Fruit fly (Drosophila melanogaster) whole organism, embryonic: ENCODE measurements around the gene aqz.

Source experiments
- Adf1 ChIP-seq: fragments of 200-800 bp; sonication (Bioruptor generic); IDR thresholded peaks from 2 replicates; pipeline ENCODE4 v1.3.6; 2022; ENCODE audit warnings: missing biosample characterization, missing genetic modification characterization
- Atf6 ChIP-seq: fragments of 200-800 bp; sonication (Bioruptor generic); IDR thresholded peaks from 2 replicates; pipeline ENCODE4 v1.3.6; 2022; ENCODE audit warnings: missing biosample characterization, missing genetic modification characterization
- B-H2 ChIP-seq: fragments of 200-800 bp; sonication (Bioruptor generic); optimal IDR thresholded peaks from 2 replicates; lab custom pipeline; 2018; ENCODE audit warnings: missing biosample characterization, mild to moderate bottlenecking, missing genetic modification characterization
- CG10543 ChIP-seq: fragments of 200-800 bp; sonication (Bioruptor generic); optimal IDR thresholded peaks from 3 replicates; lab custom pipeline; 2017; ENCODE audit warnings: missing biosample characterization, mild to moderate bottlenecking, missing genetic modification characterization, moderate library complexity
- CG11504 ChIP-seq: fragments of 200-800 bp; sonication (Bioruptor generic); optimal IDR thresholded peaks from 3 replicates; lab custom pipeline; 2019; ENCODE audit warnings: missing biosample characterization, mild to moderate bottlenecking, missing genetic modification characterization, moderate library complexity
- CG11560 ChIP-seq: fragments of 200-800 bp; sonication (Bioruptor generic); IDR thresholded peaks from 3 replicates; pipeline ENCODE4 v1.3.6; 2022; ENCODE audit warnings: missing biosample characterization, missing genetic modification characterization
- CG11695 ChIP-seq: fragments of 200-800 bp; sonication (Bioruptor generic); IDR thresholded peaks from 3 replicates; pipeline ENCODE4 v1.3.6; 2022; ENCODE audit warnings: missing biosample characterization, missing genetic modification characterization
- CG13894 ChIP-seq: fragments of 200-800 bp; sonication (Bioruptor generic); optimal IDR thresholded peaks from 3 replicates; lab custom pipeline; 2018; ENCODE audit warnings: missing biosample characterization, mild to moderate bottlenecking, missing genetic modification characterization, moderate library complexity
- CG18262 ChIP-seq: fragments of 200-800 bp; optimal IDR thresholded peaks from 3 replicates; lab custom pipeline; 2019; ENCODE audit warnings: missing biosample characterization, mild to moderate bottlenecking, missing genetic modification characterization, moderate library complexity
- CG2116 ChIP-seq: fragments of 200-800 bp; sonication (Bioruptor generic); optimal IDR thresholded peaks from 3 replicates; lab custom pipeline; 2018; ENCODE audit warnings: missing biosample characterization, mild to moderate bottlenecking, missing genetic modification characterization
- CG2199 ChIP-seq: fragments of 200-800 bp; sonication (Bioruptor generic); IDR thresholded peaks from 3 replicates; pipeline ENCODE4 v1.3.6; 2022; ENCODE audit warnings: missing biosample characterization, missing genetic modification characterization
- CG5180 ChIP-seq: fragments of 200-800 bp; sonication (Bioruptor generic); optimal IDR thresholded peaks from 3 replicates; lab custom pipeline; 2017; ENCODE audit warnings: missing biosample characterization, missing genetic modification characterization, mild to moderate bottlenecking, moderate library complexity, missing genetic modification reagents
- CG6175 ChIP-seq: fragments of 200-800 bp; sonication (Bioruptor generic); IDR thresholded peaks from 3 replicates; pipeline ENCODE4 v1.3.6; 2022; ENCODE audit warnings: missing biosample characterization, missing genetic modification characterization
- CG6791 ChIP-seq: fragments of 200-800 bp; sonication (Bioruptor generic); IDR thresholded peaks from 3 replicates; pipeline ENCODE4 v1.3.6; 2022; ENCODE audit warnings: missing biosample characterization, missing genetic modification characterization; ENCODE audit not compliant: partially characterized antibody
- CG7357 ChIP-seq: fragments of 200-800 bp; sonication (Bioruptor generic); IDR thresholded peaks from 3 replicates; pipeline ENCODE4 v1.3.6; 2022; ENCODE audit warnings: missing biosample characterization, missing genetic modification characterization
- CG7839 ChIP-seq: fragments of 200-800 bp; sonication (Bioruptor generic); optimal IDR thresholded peaks from 3 replicates; lab custom pipeline; 2018; ENCODE audit warnings: missing biosample characterization, mild to moderate bottlenecking, missing genetic modification characterization, moderate library complexity
- CG7928 ChIP-seq: fragments of 200-800 bp; sonication (Bioruptor generic); optimal IDR thresholded peaks from 2 replicates; lab custom pipeline; 2017; ENCODE audit warnings: missing biosample characterization, mild to moderate bottlenecking, missing genetic modification characterization
- CG7963 ChIP-seq: fragments of 200-800 bp; sonication (Bioruptor generic); IDR thresholded peaks from 3 replicates; pipeline ENCODE4 v1.3.6; 2022; ENCODE audit warnings: missing biosample characterization, missing genetic modification characterization; ENCODE audit not compliant: partially characterized antibody
- CG9797 ChIP-seq: fragments of 200-800 bp; sonication (Bioruptor generic); optimal IDR thresholded peaks from 3 replicates; lab custom pipeline; 2018; ENCODE audit warnings: missing biosample characterization, mild to moderate bottlenecking, missing genetic modification characterization
- D ChIP-seq, 2 experiments: fragments of 200-800 bp in 1 of 2; fragments of >200 bp in 1 of 2; sonication (Bioruptor generic) in 1 of 2; optimal IDR thresholded peaks; 2 replicates in 1 of 2; 3 replicates in 1 of 2; lab custom pipeline; 2017; ENCODE audit warnings: mild to moderate bottlenecking in 1 of 2, missing biosample characterization in 1 of 2, missing genetic modification characterization in 1 of 2, missing genetic modification reagents in 1 of 2
- Fer3 ChIP-seq: fragments of 200-800 bp; sonication (Bioruptor generic); optimal IDR thresholded peaks from 2 replicates; lab custom pipeline; 2018; ENCODE audit warnings: missing biosample characterization, mild to moderate bottlenecking, missing genetic modification characterization, moderate library complexity
- Gug ChIP-seq: fragments of 200-800 bp; sonication (Bioruptor generic); IDR thresholded peaks from 4 replicates; pipeline ENCODE4 v1.3.6; 2022; ENCODE audit warnings: missing biosample characterization, missing genetic modification characterization
- Hr39 ChIP-seq: fragments of >200 bp; optimal IDR thresholded peaks from 2 replicates; lab custom pipeline; 2017
- Hr78 ChIP-seq, 2 experiments: fragments of 200-800 bp in 1 of 2; fragments of >200 bp in 1 of 2; sonication (Bioruptor generic) in 1 of 2; optimal IDR thresholded peaks; 2 replicates each; lab custom pipeline; 2017 to 2019; ENCODE audit warnings: missing biosample characterization in 2 of 2, missing genetic modification characterization in 2 of 2, mild to moderate bottlenecking in 1 of 2, moderate library complexity in 1 of 2
- NFAT ChIP-seq: fragments of 200-800 bp; sonication (Bioruptor generic); IDR thresholded peaks from 2 replicates; pipeline ENCODE4 v1.3.6; 2022; ENCODE audit warnings: missing biosample characterization, missing genetic modification characterization
- NfI ChIP-seq: fragments of 200-800 bp; sonication (Bioruptor generic); optimal IDR thresholded peaks from 3 replicates; lab custom pipeline; 2018; ENCODE audit warnings: missing biosample characterization, mild to moderate bottlenecking, missing genetic modification characterization, moderate library complexity
- Usf ChIP-seq: fragments of 200-800 bp; sonication (Bioruptor generic); optimal IDR thresholded peaks from 2 replicates; lab custom pipeline; 2017; ENCODE audit warnings: missing genotype, missing biosample characterization, missing genetic modification characterization
- caup ChIP-seq: fragments of 200-800 bp; sonication (Bioruptor generic); optimal IDR thresholded peaks from 3 replicates; lab custom pipeline; 2017; ENCODE audit warnings: missing biosample characterization, mild to moderate bottlenecking, missing genetic modification characterization, moderate library complexity; ENCODE audit not compliant: severe bottlenecking
- chinmo ChIP-seq: fragments of 200-800 bp; sonication (Bioruptor generic); IDR thresholded peaks from 4 replicates; pipeline ENCODE4 v1.3.6; 2022; ENCODE audit warnings: missing biosample characterization, missing genetic modification characterization; ENCODE audit not compliant: partially characterized antibody
- ci ChIP-seq: fragments of 200-800 bp; sonication (Bioruptor generic); IDR thresholded peaks from 3 replicates; pipeline ENCODE4 v1.3.6; 2022; ENCODE audit warnings: missing biosample characterization, missing genetic modification characterization
- cwo ChIP-seq: fragments of 200-800 bp; sonication (Bioruptor generic); optimal IDR thresholded peaks from 3 replicates; lab custom pipeline; 2017; ENCODE audit warnings: missing biosample characterization, missing genetic modification characterization, mild to moderate bottlenecking, moderate library complexity, missing genetic modification reagents
- dm ChIP-seq: fragments of 200-800 bp; sonication (Bioruptor generic); optimal IDR thresholded peaks from 3 replicates; lab custom pipeline; 2016; ENCODE audit warnings: missing biosample characterization, missing genetic modification characterization
- eve ChIP-seq, 2 experiments: fragments of >200 bp; optimal IDR thresholded peaks; 2 replicates each; lab custom pipeline; 2017; ENCODE audit warnings: missing biosample characterization in 2 of 2, missing genetic modification characterization in 2 of 2
- fd64A ChIP-seq: fragments of 200-800 bp; sonication (Bioruptor generic); optimal IDR thresholded peaks from 3 replicates; lab custom pipeline; 2018; ENCODE audit warnings: missing biosample characterization, mild to moderate bottlenecking, missing genetic modification characterization
- fu2 ChIP-seq: fragments of 200-800 bp; sonication (Bioruptor generic); optimal IDR thresholded peaks from 2 replicates; lab custom pipeline; 2016; ENCODE audit warnings: missing biosample characterization, missing genetic modification characterization
- gce ChIP-seq: fragments of 200-800 bp; sonication (Bioruptor generic); IDR thresholded peaks from 3 replicates; pipeline ENCODE4 v1.3.6; 2022; ENCODE audit warnings: missing biosample characterization, missing genetic modification characterization
- gcm2 ChIP-seq: fragments of 200-800 bp; sonication (Bioruptor generic); optimal IDR thresholded peaks from 2 replicates; lab custom pipeline; 2016; ENCODE audit warnings: missing biosample characterization, missing genetic modification characterization
- gfzf ChIP-seq: fragments of 200-800 bp; sonication (Bioruptor generic); optimal IDR thresholded peaks from 2 replicates; lab custom pipeline; 2016; ENCODE audit warnings: missing biosample characterization, mild to moderate bottlenecking, missing genetic modification characterization, moderate library complexity
- hkb ChIP-seq, 2 experiments: fragments of 200-800 bp in 1 of 2; fragments of >200 bp in 1 of 2; sonication (Bioruptor generic) in 1 of 2; IDR thresholded peaks in 1 of 2; optimal IDR thresholded peaks in 1 of 2; 2 replicates each; pipeline versions ENCODE4 v1.3.6 to Lab custom; 2017 to 2022; ENCODE audit warnings: missing biosample characterization in 1 of 2, missing genetic modification characterization in 1 of 2
- ken ChIP-seq: fragments of 200-800 bp; sonication (Bioruptor generic); IDR thresholded peaks from 3 replicates; pipeline ENCODE4 v1.3.6; 2022; ENCODE audit warnings: missing biosample characterization, missing genetic modification characterization
- lbe ChIP-seq: fragments of 200-800 bp; sonication (Bioruptor generic); optimal IDR thresholded peaks from 2 replicates; lab custom pipeline; 2016; ENCODE audit warnings: missing biosample characterization, mild to moderate bottlenecking, missing genetic modification characterization
- mam ChIP-seq: fragments of 200-800 bp; sonication (Bioruptor generic); optimal IDR thresholded peaks from 3 replicates; lab custom pipeline; 2016; ENCODE audit warnings: missing biosample characterization, missing genetic modification characterization
- nmo ChIP-seq: fragments of 200-800 bp; sonication (Bioruptor generic); optimal IDR thresholded peaks from 2 replicates; lab custom pipeline; 2018; ENCODE audit warnings: missing biosample characterization, mild to moderate bottlenecking, missing genetic modification characterization, moderate library complexity
- psq ChIP-seq: fragments of 200-800 bp; sonication (Bioruptor generic); optimal IDR thresholded peaks from 2 replicates; lab custom pipeline; 2017; ENCODE audit warnings: missing biosample characterization, missing genetic modification characterization
- rib ChIP-seq: fragments of 200-800 bp; sonication (Bioruptor generic); IDR thresholded peaks from 2 replicates; pipeline ENCODE4 v1.3.6; 2022; ENCODE audit warnings: missing biosample characterization, missing genetic modification characterization
- shn ChIP-seq: fragments of 200-800 bp; sonication (Bioruptor generic); optimal IDR thresholded peaks from 3 replicates; lab custom pipeline; 2016; ENCODE audit warnings: missing biosample characterization, missing genetic modification characterization
- stc ChIP-seq: fragments of 200-800 bp; sonication (Bioruptor generic); IDR thresholded peaks from 2 replicates; pipeline ENCODE4 v1.3.6; 2022; ENCODE audit warnings: missing biosample characterization, missing genetic modification characterization
- vfl ChIP-seq: fragments of 200-800 bp; sonication (Bioruptor generic); optimal IDR thresholded peaks from 2 replicates; lab custom pipeline; 2016; ENCODE audit warnings: missing biosample characterization, missing genetic modification characterization

The aqz gene

DNA sequence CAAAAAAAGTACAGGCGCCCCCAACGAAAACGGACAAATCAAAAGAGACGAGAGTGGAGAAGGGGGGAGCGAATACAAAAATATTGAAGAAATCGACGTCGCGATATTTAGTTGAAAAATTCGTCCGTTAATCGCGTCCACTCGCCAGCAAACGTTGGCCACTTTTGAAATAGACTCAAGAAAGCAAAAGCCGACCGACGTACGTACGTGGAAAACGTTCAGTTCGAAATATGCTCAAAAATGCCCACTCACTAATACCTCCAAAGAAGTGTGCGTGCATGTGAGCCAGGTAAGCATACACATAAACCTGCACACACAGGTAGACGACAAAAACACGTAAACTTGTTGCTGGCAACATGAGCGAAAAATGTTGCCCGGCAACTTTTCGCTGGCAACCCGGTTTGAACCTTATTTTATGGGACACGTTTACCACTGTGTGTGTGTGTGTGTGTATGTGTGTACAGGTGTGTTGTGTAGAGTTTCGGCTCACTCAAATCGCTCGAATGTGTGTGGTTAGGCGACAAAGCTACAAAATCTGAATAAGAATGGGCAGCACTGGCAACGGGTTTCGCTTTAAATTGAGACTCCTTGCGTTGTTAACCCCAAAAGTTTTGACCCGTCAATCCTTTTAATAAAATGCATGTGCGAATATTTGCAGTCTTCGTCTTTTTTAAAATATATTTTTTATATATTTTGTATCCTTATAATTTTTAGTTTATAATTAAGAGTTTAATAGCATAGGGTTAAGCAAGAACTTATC is 37.2 kb upstream of the aqz start (continued):
- TF ChIP-seq vfl (GFP tag; lab: Kevin White, UChicago) (no peak), CG7963 (GFP tag; lab: Robert Waterston, UW) (no peak), CG11560 (tag; lab: Robert Waterston, UW) (no peak), Hr39 (lab: Kevin White, UChicago) (no peak), gcm2 (GFP tag; lab: Kevin White, UChicago) (no peak), Fer3 (tag; lab: Kevin White, UChicago) (no peak), lbe (GFP tag; lab: Kevin White, UChicago) (peak; percentile 83), Usf (GFP tag; lab: Kevin White, UChicago) (no peak), ken (0 out of 3 replicates have a peak, but pooled peaks have one; percentile 33), NFAT (GFP tag; lab: Robert Waterston, UW) (no peak), chinmo (GFP tag; lab: Robert Waterston, UW) (peak; percentile 75; the same call in 2 of the 4 replicates), fd64A (no peak), Adf1 (GFP tag; lab: Robert Waterston, UW) (0 out of 2 replicates have a peak, but pooled peaks have one; percentile 9), gce (peak; percentile 40; the same call in 1 of the 3 replicates), NfI (GFP tag; lab: Kevin White, UChicago) (no peak), B-H2 (no peak), rib (GFP tag; lab: Robert Waterston, UW) (no peak), eve (GFP tag; optimal IDR thresholded peaks at IDR 0.05; lab: Kevin White, UChicago) (no peak), CG2199 (GFP tag; lab: Robert Waterston, UW) (peak; percentile 81; the same call in 2 of the 3 replicates), ci (GFP tag; lab: Robert Waterston, UW) (0 out of 3 replicates have a peak, but pooled peaks have one; percentile 57), stc (GFP tag; lab: Robert Waterston, UW) (no peak; the same call in 1 of the 2 replicates), CG5180 (GFP tag; lab: Kevin White, UChicago) (peak; percentile 56), CG18262 (tag; lab: Kevin White, UChicago) (no peak), CG7839 (tag; lab: Kevin White, UChicago) (no peak), CG13894 (tag; lab: Kevin White, UChicago) (peak; percentile 53), CG9797 (GFP tag; lab: Kevin White, UChicago) (no peak), Gug (GFP tag; lab: Robert Waterston, UW) (no peak), shn (GFP tag; lab: Kevin White, UChicago) (no peak), CG2116 (GFP tag; lab: Kevin White, UChicago) (no peak), psq (GFP tag; lab: Kevin White, UChicago) (no peak), CG7357 (GFP tag; lab: Robert Waterston, UW) (no peak), D (optimal IDR thresholded peaks at IDR 0.05; lab: Kevin White, UChicago) (no peak), D (GFP tag; optimal IDR thresholded peaks at IDR 0.05; lab: Kevin White, UChicago) (no peak), nmo (no peak), Hr78 (GFP tag; optimal IDR thresholded peaks at IDR 0.05; lab: Kevin White, UChicago) (peak in 1 of 2 experiments; percentile 44), Atf6 (no peak), CG6175 (no peak), CG11695 (GFP tag; lab: Robert Waterston, UW) (no peak), caup (no peak), mam (GFP tag; lab: Kevin White, UChicago) (no peak), CG10543 (GFP tag; lab: Kevin White, UChicago) (peak; percentile 24), hkb (optimal IDR thresholded peaks at IDR 0.05; lab: Kevin White, UChicago) (no peak), hkb (GFP tag; IDR thresholded peaks at IDR 0.05; lab: Robert Waterston, UW) (no peak), CG6791 (GFP tag; lab: Robert Waterston, UW) (no peak), CG7928 (GFP tag; lab: Kevin White, UChicago) (no peak), cwo (GFP tag; lab: Kevin White, UChicago) (peak; percentile 51), dm (no peak), CG11504 (tag; lab: Kevin White, UChicago) (peak; percentile 100), fu2 (GFP tag; lab: Kevin White, UChicago) (no peak), gfzf (GFP tag; lab: Kevin White, UChicago) (no peak)
